Worm (Caenorhabditis elegans): ENCODE measurements around the gene T05D4.5.

ce11 chrIII:13570347-13570746 is 10.3 kb upstream of the T05D4.5 start, which contains the start of gene exc-12:
- TF ChIP-seq ztf-23 (GFP tag; IDR thresholded peaks at IDR 0.05), result no peak
- TF ChIP-seq T22C8.4 (GFP tag; IDR thresholded peaks at IDR 0.05), result no peak
- no peak for TF ChIP-seq tab-1 (GFP tag; IDR thresholded peaks at IDR 0.05)
- TF ChIP-seq flt-1 (GFP tag; IDR thresholded peaks at IDR 0.05), result no peak
- TF ChIP-seq klf-2 (GFP tag; conservative IDR thresholded peaks at IDR 0.05), result no peak
- no peak for TF ChIP-seq cog-1 (tag; optimal IDR thresholded peaks at IDR 0.05)
- no peak for TF ChIP-seq ztf-29 (GFP tag; IDR thresholded peaks at IDR 0.05)
- TF ChIP-seq med-1 (GFP tag; optimal IDR thresholded peaks at IDR 0.05; ENCODE audit: insufficient read depth), result no peak
- no peak for TF ChIP-seq ref-1 (GFP tag; conservative IDR thresholded peaks at IDR 0.05)
